Fruit fly (Drosophila melanogaster) whole organism: ENCODE results near the gene milt.

Source experiments
- Dll ChIP-seq: fragments of >200 bp; optimal IDR thresholded peaks from 2 replicates; lab custom pipeline; 2017
- EcR ChIP-seq, 2 experiments: fragments of >200 bp; optimal IDR thresholded peaks; 2 replicates each; lab custom pipeline; 2017; ENCODE audit warnings: missing biosample characterization in 2 of 2, missing genetic modification characterization in 2 of 2, missing genetic modification reagents in 2 of 2
- psq ChIP-seq: fragments of >200 bp; optimal IDR thresholded peaks from 2 replicates; lab custom pipeline; 2017

DNA sequence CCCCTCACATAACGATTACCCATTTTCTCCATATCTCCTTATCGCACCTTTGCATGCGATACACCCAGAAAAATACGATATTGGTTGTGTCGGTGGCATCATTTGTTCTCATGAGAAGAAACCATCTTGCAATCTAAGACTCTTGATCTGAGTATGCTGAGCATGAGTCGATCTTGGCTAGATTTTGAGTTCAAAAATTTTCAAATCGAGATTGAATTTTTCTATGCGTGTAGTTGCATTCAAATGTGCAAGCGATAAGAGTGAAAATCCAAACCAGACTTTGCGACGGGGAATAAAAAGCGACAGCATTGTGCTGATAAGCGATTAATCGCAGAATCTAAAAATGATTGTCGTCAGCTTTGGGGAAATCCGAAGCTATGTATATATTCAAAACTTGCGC is 43.7 kb downstream of the milt start:
- no peak for TF ChIP-seq EcR (GFP tag; optimal IDR thresholded peaks at IDR 0.05; lab: Kevin White, UChicago)
- no peak for TF ChIP-seq Dll (lab: Kevin White, UChicago)
- no peak for TF ChIP-seq psq
